Fruit fly (Drosophila melanogaster): ENCODE measurements around the gene CG32846.

The CG32846 gene

dm6 chr3L:2923097-2923496 lies 28.3 kb downstream of the CG32846 start:
- no peak for TF ChIP-seq CG17806 (tag; optimal IDR thresholded peaks at IDR 0.05)
- no peak for TF ChIP-seq CG9948 (tag; optimal IDR thresholded peaks at IDR 0.05)
- no peak for TF ChIP-seq CG8301 (tag; optimal IDR thresholded peaks at IDR 0.05)
- no peak for TF ChIP-seq D1 (tag; optimal IDR thresholded peaks at IDR 0.05)
- no peak for TF ChIP-seq CG34367 (tag; optimal IDR thresholded peaks at IDR 0.05)
- no peak for TF ChIP-seq CG15710 (tag; optimal IDR thresholded peaks at IDR 0.05)
- no peak for TF ChIP-seq CG32121 (GFP tag; IDR thresholded peaks at IDR 0.05)
- no peak for TF ChIP-seq CG12605 (GFP tag; IDR thresholded peaks at IDR 0.05)
- no peak for TF ChIP-seq gl (tag; optimal IDR thresholded peaks at IDR 0.05)
- no peak for TF ChIP-seq Snoo (tag; optimal IDR thresholded peaks at IDR 0.05)
- no peak for TF ChIP-seq CG10348 (GFP tag; IDR thresholded peaks at IDR 0.05)
- TF ChIP-seq EcR (GFP tag; optimal IDR thresholded peaks at IDR 0.05) = no peak
- no peak for TF ChIP-seq Pif1B (GFP tag; optimal IDR thresholded peaks at IDR 0.05)
- no peak for TF ChIP-seq CG14655 (GFP tag; optimal IDR thresholded peaks at IDR 0.05)

DNA sequence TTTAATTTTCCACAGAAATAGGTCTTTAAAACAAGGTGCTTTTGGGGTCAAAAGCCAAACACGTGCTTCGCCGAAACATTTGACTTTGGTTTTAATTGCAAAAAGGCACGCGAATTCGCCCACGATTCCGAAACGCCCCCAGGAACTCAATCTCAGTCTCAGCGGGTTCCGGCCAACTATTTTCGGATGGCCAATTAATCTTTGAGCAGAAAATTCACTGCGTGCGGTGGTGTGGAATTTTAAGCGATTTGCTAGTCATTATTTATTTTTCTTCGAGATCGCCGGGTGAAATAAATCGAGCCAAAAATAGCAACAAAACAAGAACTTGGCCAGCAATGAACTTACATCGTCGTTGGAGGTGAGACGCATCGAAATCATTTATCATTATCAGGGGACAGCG lies 32.8 kb downstream of the CG32846 start:
- TF ChIP-seq CG13204 (GFP tag; optimal IDR thresholded peaks at IDR 0.05) = no peak
- no peak for TF ChIP-seq CG17806 (tag; optimal IDR thresholded peaks at IDR 0.05)
- TF ChIP-seq CG9948 (tag; optimal IDR thresholded peaks at IDR 0.05) = no peak
- TF ChIP-seq gl (tag; optimal IDR thresholded peaks at IDR 0.05) = no peak
- TF ChIP-seq CG8301 (tag; optimal IDR thresholded peaks at IDR 0.05) = no peak
- TF ChIP-seq CG34367 (tag; optimal IDR thresholded peaks at IDR 0.05) = no peak
- no peak for TF ChIP-seq CG12605 (GFP tag; IDR thresholded peaks at IDR 0.05)

- TF ChIP-seq CG17806 (tag; optimal IDR thresholded peaks at IDR 0.05) (no peak), Pif1A (GFP tag; optimal IDR thresholded peaks at IDR 0.05) (no peak), Ets98B (GFP tag; IDR thresholded peaks at IDR 0.05) (no peak), Snoo (tag; optimal IDR thresholded peaks at IDR 0.05) (no peak), Pif1B (GFP tag; optimal IDR thresholded peaks at IDR 0.05) (no peak), EcR (GFP tag; optimal IDR thresholded peaks at IDR 0.05) (no peak), CG10348 (GFP tag; IDR thresholded peaks at IDR 0.05) (no peak)
Measured at dm6 chr3L:2916554-2916953, 34.9 kb downstream of the CG32846 start, which contains the start of gene CG9970. TSS of gene CG9970 (minus strand) at chr3L:2916654.

DNA sequence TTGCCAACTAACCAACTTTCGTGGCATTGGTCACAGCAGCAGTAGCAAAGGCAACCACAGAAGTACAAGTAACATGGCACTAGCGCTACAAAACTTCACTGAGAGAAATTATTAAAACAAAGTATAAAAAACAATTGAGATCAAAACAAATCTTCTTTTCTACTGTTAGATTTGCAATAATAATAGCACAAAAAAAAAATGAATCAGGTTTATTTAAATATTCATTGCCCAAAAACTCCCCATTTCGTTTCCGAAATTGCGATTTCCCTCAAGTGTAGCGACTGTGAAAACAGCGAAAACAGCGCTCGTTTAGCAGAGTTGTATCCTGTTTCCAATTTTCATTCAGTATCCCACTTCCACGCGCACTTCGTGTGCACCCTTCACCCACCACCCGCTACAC lies 38.1 kb downstream of the CG32846 start:
- no peak for TF ChIP-seq CG14655 (GFP tag; optimal IDR thresholded peaks at IDR 0.05)
- TF ChIP-seq CG8301 (tag; optimal IDR thresholded peaks at IDR 0.05) = no peak
- no peak for TF ChIP-seq CG17806 (tag; optimal IDR thresholded peaks at IDR 0.05)
- no peak for TF ChIP-seq CG4496 (GFP tag; IDR thresholded peaks at IDR 0.05)
- TF ChIP-seq CG15710 (tag; optimal IDR thresholded peaks at IDR 0.05) = no peak
- no peak for TF ChIP-seq Snoo (tag; optimal IDR thresholded peaks at IDR 0.05)
- TF ChIP-seq CG12605 (GFP tag; IDR thresholded peaks at IDR 0.05) = no peak
- no peak for TF ChIP-seq Pif1A (GFP tag; optimal IDR thresholded peaks at IDR 0.05)
- TF ChIP-seq gl (tag; optimal IDR thresholded peaks at IDR 0.05) = no peak
- TF ChIP-seq CG32121 (GFP tag; IDR thresholded peaks at IDR 0.05) = no peak
- no peak for TF ChIP-seq CG8159 (tag; optimal IDR thresholded peaks at IDR 0.05)
- TF ChIP-seq CG10348 (GFP tag; IDR thresholded peaks at IDR 0.05) = no peak

DNA sequence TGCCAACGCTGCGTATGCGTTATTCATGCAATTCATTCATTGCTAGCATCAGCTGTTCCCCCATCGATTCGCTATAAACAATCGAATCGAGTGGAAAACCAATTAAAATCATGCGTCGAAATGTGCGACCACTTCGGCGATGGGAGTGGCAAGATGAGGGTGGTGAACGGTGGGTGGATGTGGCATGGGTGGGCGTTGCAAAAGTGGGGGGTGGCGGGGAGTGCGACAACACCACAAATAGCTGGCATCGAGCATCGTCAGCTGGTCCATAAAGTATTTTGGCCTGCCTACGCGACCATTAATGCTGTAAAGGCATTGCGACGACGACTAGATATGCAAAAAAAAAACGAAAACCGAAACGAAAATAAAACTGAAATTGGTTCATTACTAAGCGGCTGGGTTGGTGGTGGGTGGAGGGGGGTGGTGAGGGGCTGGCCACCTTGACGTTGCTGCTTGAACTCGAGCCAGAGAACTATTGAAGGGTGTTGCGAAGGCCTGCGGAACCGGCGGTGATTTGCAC lies 41.8 kb downstream of the CG32846 start:
- TF ChIP-seq gl (tag; optimal IDR thresholded peaks at IDR 0.05) (no peak), CG15710 (tag; optimal IDR thresholded peaks at IDR 0.05) (no peak), EcR (GFP tag; optimal IDR thresholded peaks at IDR 0.05) (no peak), CG13204 (GFP tag; optimal IDR thresholded peaks at IDR 0.05) (no peak), CG8159 (tag; optimal IDR thresholded peaks at IDR 0.05) (no peak), Pif1A (GFP tag; optimal IDR thresholded peaks at IDR 0.05) (no peak), CG8301 (tag; optimal IDR thresholded peaks at IDR 0.05) (no peak), CG9948 (tag; optimal IDR thresholded peaks at IDR 0.05) (no peak), CG14655 (GFP tag; optimal IDR thresholded peaks at IDR 0.05) (no peak), CG12605 (GFP tag; IDR thresholded peaks at IDR 0.05) (no peak), CG32121 (GFP tag; IDR thresholded peaks at IDR 0.05) (no peak), rn (GFP tag; IDR thresholded peaks at IDR 0.05) (no peak), CG10348 (GFP tag; IDR thresholded peaks at IDR 0.05) (no peak), CG17806 (tag; optimal IDR thresholded peaks at IDR 0.05) (no peak), CG4496 (GFP tag; IDR thresholded peaks at IDR 0.05) (no peak), Snoo (tag; optimal IDR thresholded peaks at IDR 0.05) (no peak), Ets98B (GFP tag; IDR thresholded peaks at IDR 0.05) (no peak), fd96Ca (GFP tag; IDR thresholded peaks at IDR 0.05) (no peak), CG34367 (tag; optimal IDR thresholded peaks at IDR 0.05) (no peak)

DNA sequence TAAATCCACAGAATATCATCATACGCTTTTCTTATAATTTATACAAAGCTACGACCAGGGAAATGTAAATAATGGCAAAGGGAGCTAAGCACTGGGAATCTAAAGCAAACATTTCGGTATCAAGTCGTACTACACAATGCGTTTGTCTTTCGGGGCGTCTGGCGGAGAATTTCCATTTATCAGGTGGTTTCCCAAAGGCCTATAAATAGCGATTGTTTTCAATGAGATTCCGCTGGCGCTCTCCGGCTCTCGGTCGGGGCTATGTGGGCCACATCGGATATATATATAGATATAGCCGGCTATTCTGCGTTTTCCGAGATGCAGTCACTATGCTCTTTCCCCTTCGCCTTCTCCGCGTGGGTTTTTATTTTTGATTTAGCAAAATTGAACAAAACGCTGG lies 45.0 kb downstream of the CG32846 start:
- TF ChIP-seq CG32121 (GFP tag; IDR thresholded peaks at IDR 0.05) (peak; percentile 21; the same call in 1 of the 2 replicates), CG9948 (tag; optimal IDR thresholded peaks at IDR 0.05) (no peak), rn (GFP tag; IDR thresholded peaks at IDR 0.05) (no peak), CG12605 (GFP tag; IDR thresholded peaks at IDR 0.05) (no peak), CG17806 (tag; optimal IDR thresholded peaks at IDR 0.05) (no peak)

All from whole organism, pupa.